Fruit fly (Drosophila melanogaster) whole organism, embryonic: ENCODE results near the gene CG15145.

ENCODE experiments used
- CG10147 ChIP-seq: fragments of 200-800 bp; sonication (Bioruptor generic); optimal IDR thresholded peaks from 2 replicates; lab custom pipeline; 2019; ENCODE audit warnings: missing biosample characterization, mild to moderate bottlenecking, missing genetic modification characterization, moderate library complexity
- CG10366 ChIP-seq: fragments of 200-800 bp; sonication (Bioruptor generic); IDR thresholded peaks from 2 replicates; pipeline ENCODE4 v1.3.6; 2022; ENCODE audit warnings: missing biosample characterization, missing genetic modification characterization
- CG10959 ChIP-seq: fragments of 200-800 bp; sonication (Bioruptor generic); IDR thresholded peaks from 2 replicates; pipeline ENCODE4 v1.3.6; 2022; ENCODE audit warnings: missing biosample characterization, missing genetic modification characterization
- CG10979 ChIP-seq: fragments of 200-800 bp; sonication (Bioruptor generic); optimal IDR thresholded peaks from 2 replicates; lab custom pipeline; 2018; ENCODE audit warnings: missing biosample characterization, mild to moderate bottlenecking, missing genetic modification characterization, moderate library complexity
- CG12391 ChIP-seq: fragments of 200-800 bp; sonication (Bioruptor generic); optimal IDR thresholded peaks from 3 replicates; lab custom pipeline; 2018; ENCODE audit warnings: missing biosample characterization, mild to moderate bottlenecking, missing genetic modification characterization, moderate library complexity
- CG13123 ChIP-seq: fragments of 200-800 bp; sonication (Bioruptor generic); optimal IDR thresholded peaks from 2 replicates; lab custom pipeline; 2016; ENCODE audit warnings: missing biosample characterization, missing genetic modification characterization
- CG1603 ChIP-seq: fragments of 200-800 bp; sonication (Bioruptor generic); optimal IDR thresholded peaks from 2 replicates; lab custom pipeline; 2019; ENCODE audit warnings: missing biosample characterization, mild to moderate bottlenecking, missing genetic modification characterization, moderate library complexity
- CG17186 ChIP-seq: fragments of 200-800 bp; sonication (Bioruptor generic); optimal IDR thresholded peaks from 3 replicates; lab custom pipeline; 2017; ENCODE audit warnings: missing biosample characterization, missing genetic modification reagents, missing genetic modification characterization
- CG17328 ChIP-seq: fragments of 200-800 bp; sonication (Bioruptor generic); IDR thresholded peaks from 2 replicates; pipeline ENCODE4 v1.3.6; 2022; ENCODE audit warnings: missing biosample characterization, missing genetic modification characterization
- CG18764 ChIP-seq: fragments of 200-800 bp; sonication (Bioruptor generic); optimal IDR thresholded peaks from 3 replicates; lab custom pipeline; 2016; ENCODE audit warnings: missing biosample characterization, missing genetic modification characterization
- CG2199 ChIP-seq: fragments of 200-800 bp; sonication (Bioruptor generic); IDR thresholded peaks from 3 replicates; pipeline ENCODE4 v1.3.6; 2022; ENCODE audit warnings: missing biosample characterization, missing genetic modification characterization
- CG30020 ChIP-seq: fragments of 200-800 bp; optimal IDR thresholded peaks from 2 replicates; lab custom pipeline; 2019; ENCODE audit warnings: missing biosample characterization, mild to moderate bottlenecking, missing genetic modification characterization, moderate library complexity
- CG34376 ChIP-seq: fragments of 200-800 bp; sonication (Bioruptor generic); optimal IDR thresholded peaks from 2 replicates; lab custom pipeline; 2018; ENCODE audit warnings: missing biosample characterization, mild to moderate bottlenecking, missing genetic modification characterization
- CG3995 ChIP-seq: fragments of 200-800 bp; sonication (Bioruptor generic); optimal IDR thresholded peaks from 3 replicates; lab custom pipeline; 2016; ENCODE audit warnings: missing biosample characterization, missing genetic modification characterization
- CG7786 ChIP-seq: fragments of 200-800 bp; sonication (Bioruptor generic); optimal IDR thresholded peaks from 2 replicates; lab custom pipeline; 2016; ENCODE audit warnings: missing biosample characterization, missing genetic modification characterization
- CG8359 ChIP-seq: fragments of 200-800 bp; sonication (Bioruptor generic); optimal IDR thresholded peaks from 2 replicates; lab custom pipeline; 2017; ENCODE audit warnings: missing biosample characterization, mild to moderate bottlenecking, missing genetic modification characterization, borderline replicate concordance
- CG9797 ChIP-seq: fragments of 200-800 bp; sonication (Bioruptor generic); optimal IDR thresholded peaks from 3 replicates; lab custom pipeline; 2018; ENCODE audit warnings: missing biosample characterization, mild to moderate bottlenecking, missing genetic modification characterization
- D19A ChIP-seq: fragments of 200-800 bp; optimal IDR thresholded peaks from 3 replicates; lab custom pipeline; 2019; ENCODE audit warnings: missing biosample characterization, mild to moderate bottlenecking, missing genetic modification characterization, moderate library complexity
- Eip74EF ChIP-seq, 2 experiments: fragments of 200-800 bp in 1 of 2; fragments of >200 bp in 1 of 2; sonication (Bioruptor generic) in 1 of 2; optimal IDR thresholded peaks; 2 replicates each; lab custom pipeline; 2017 to 2019; ENCODE audit warnings: missing biosample characterization in 2 of 2, missing genetic modification characterization in 2 of 2, mild to moderate bottlenecking in 1 of 2, moderate library complexity in 1 of 2
- Gug ChIP-seq: fragments of 200-800 bp; sonication (Bioruptor generic); IDR thresholded peaks from 4 replicates; pipeline ENCODE4 v1.3.6; 2022; ENCODE audit warnings: missing biosample characterization, missing genetic modification characterization
- H2.0 ChIP-seq: fragments of 200-800 bp; sonication (Bioruptor generic); IDR thresholded peaks from 2 replicates; pipeline ENCODE4 v1.3.6; 2022; ENCODE audit warnings: missing biosample characterization, missing genetic modification characterization
- Hr39 ChIP-seq: fragments of >200 bp; optimal IDR thresholded peaks from 2 replicates; lab custom pipeline; 2017
- Mrtf ChIP-seq: fragments of 200-800 bp; sonication (Bioruptor generic); IDR thresholded peaks from 3 replicates; pipeline ENCODE4 v1.3.6; 2022; ENCODE audit warnings: missing biosample characterization, missing genetic modification characterization
- Oaz ChIP-seq: fragments of 200-800 bp; sonication (Bioruptor generic); IDR thresholded peaks from 2 replicates; pipeline ENCODE4 v1.3.6; 2022; ENCODE audit warnings: missing biosample characterization, missing genetic modification characterization
- Optix ChIP-seq: fragments of 200-800 bp; sonication (Bioruptor generic); IDR thresholded peaks from 3 replicates; pipeline ENCODE4 v1.3.6; 2022; ENCODE audit warnings: missing biosample characterization, missing genetic modification characterization
- Ravus ChIP-seq: fragments of 200-800 bp; sonication (Bioruptor generic); IDR thresholded peaks from 2 replicates; pipeline ENCODE4 v1.3.6; 2022; ENCODE audit warnings: missing biosample characterization, missing genetic modification characterization
- Taf1 ChIP-seq: fragments of 200-800 bp; sonication (Bioruptor generic); IDR thresholded peaks from 2 replicates; pipeline ENCODE4 v1.3.6; 2022; ENCODE audit warnings: missing biosample characterization, missing genetic modification characterization
- Tbp ChIP-seq: fragments of >200 bp; optimal IDR thresholded peaks from 2 replicates; lab custom pipeline; 2018; ENCODE audit warnings: missing biosample characterization, missing genetic modification characterization
- ap ChIP-seq: fragments of 200-800 bp; sonication (Bioruptor generic); IDR thresholded peaks from 2 replicates; pipeline ENCODE4 v1.3.6; 2022; ENCODE audit warnings: missing biosample characterization, missing genetic modification characterization
- ash1 ChIP-seq: fragments of 200-800 bp; sonication (Bioruptor generic); optimal IDR thresholded peaks from 2 replicates; lab custom pipeline; 2018; ENCODE audit warnings: missing biosample characterization, mild to moderate bottlenecking, missing genetic modification characterization
- cad ChIP-seq: fragments of >200 bp; optimal IDR thresholded peaks from 2 replicates; lab custom pipeline; 2017; ENCODE audit warnings: missing biosample characterization, missing genetic modification characterization
- emc ChIP-seq: fragments of 200-800 bp; sonication (Bioruptor generic); optimal IDR thresholded peaks from 2 replicates; lab custom pipeline; 2016; ENCODE audit warnings: missing biosample characterization, missing genetic modification characterization
- ftz-f1 ChIP-seq: fragments of 200-800 bp; sonication (Bioruptor generic); optimal IDR thresholded peaks from 2 replicates; lab custom pipeline; 2016; ENCODE audit warnings: missing biosample characterization, missing genetic modification characterization
- gro ChIP-seq: fragments of 200-800 bp; sonication (Bioruptor generic); optimal IDR thresholded peaks from 2 replicates; lab custom pipeline; 2016; ENCODE audit warnings: missing biosample characterization, missing genetic modification characterization
- h ChIP-seq: fragments of >200 bp; optimal IDR thresholded peaks from 2 replicates; lab custom pipeline; 2017
- hbn ChIP-seq: fragments of 200-800 bp; sonication (Bioruptor generic); IDR thresholded peaks from 2 replicates; pipeline ENCODE4 v1.3.6; 2022; ENCODE audit warnings: missing biosample characterization, missing genetic modification characterization; ENCODE audit not compliant: partially characterized antibody
- kay ChIP-seq: fragments of 200-800 bp; sonication (Bioruptor generic); optimal IDR thresholded peaks from 2 replicates; lab custom pipeline; 2016; ENCODE audit warnings: missing biosample characterization, missing genetic modification characterization
- lbe ChIP-seq: fragments of 200-800 bp; sonication (Bioruptor generic); optimal IDR thresholded peaks from 2 replicates; lab custom pipeline; 2016; ENCODE audit warnings: missing biosample characterization, mild to moderate bottlenecking, missing genetic modification characterization
- lilli ChIP-seq: fragments of 200-800 bp; sonication (Bioruptor generic); optimal IDR thresholded peaks from 3 replicates; lab custom pipeline; 2016; ENCODE audit warnings: missing biosample characterization, missing genetic modification characterization
- mirr ChIP-seq: fragments of 200-800 bp; sonication (Bioruptor generic); optimal IDR thresholded peaks from 3 replicates; lab custom pipeline; 2018; ENCODE audit warnings: missing biosample characterization, mild to moderate bottlenecking, missing genetic modification characterization
- nerfin-1 ChIP-seq: fragments of 200-800 bp; sonication (Bioruptor generic); optimal IDR thresholded peaks from 3 replicates; lab custom pipeline; 2019; ENCODE audit warnings: missing biosample characterization, mild to moderate bottlenecking, missing genetic modification characterization, moderate library complexity
- nmo ChIP-seq: fragments of 200-800 bp; sonication (Bioruptor generic); optimal IDR thresholded peaks from 2 replicates; lab custom pipeline; 2018; ENCODE audit warnings: missing biosample characterization, mild to moderate bottlenecking, missing genetic modification characterization, moderate library complexity
- pb ChIP-seq: fragments of 200-800 bp; sonication (Bioruptor generic); optimal IDR thresholded peaks from 3 replicates; lab custom pipeline; 2016; ENCODE audit warnings: missing biosample characterization, missing genetic modification characterization
- psq ChIP-seq: fragments of 200-800 bp; sonication (Bioruptor generic); optimal IDR thresholded peaks from 2 replicates; lab custom pipeline; 2017; ENCODE audit warnings: missing biosample characterization, missing genetic modification characterization
- salm ChIP-seq: fragments of 200-800 bp; sonication (Bioruptor generic); optimal IDR thresholded peaks from 2 replicates; lab custom pipeline; 2018; ENCODE audit warnings: missing biosample characterization, mild to moderate bottlenecking, missing genetic modification characterization
- sens ChIP-seq: fragments of 200-800 bp; sonication (Bioruptor generic); peaks from one replicate; lab custom pipeline; 2016; ENCODE audit warnings: missing biosample characterization, missing genetic modification characterization
- tll ChIP-seq, 2 experiments: fragments of 200-800 bp in 1 of 2; fragments of >200 bp in 1 of 2; sonication (Bioruptor generic) in 1 of 2; optimal IDR thresholded peaks; 2 replicates each; lab custom pipeline; 2017 to 2019; ENCODE audit warnings: missing biosample characterization in 2 of 2, missing genetic modification characterization in 2 of 2, mild to moderate bottlenecking in 1 of 2, moderate library complexity in 1 of 2
- trem ChIP-seq: fragments of 200-800 bp; optimal IDR thresholded peaks from 3 replicates; lab custom pipeline; 2019; ENCODE audit warnings: missing biosample characterization, mild to moderate bottlenecking, missing genetic modification characterization, moderate library complexity
- vnd ChIP-seq: fragments of 200-800 bp; sonication (Bioruptor generic); IDR thresholded peaks from 3 replicates; pipeline ENCODE4 v1.3.6; 2022; ENCODE audit warnings: missing biosample characterization, missing genetic modification characterization; ENCODE audit not compliant: partially characterized antibody
- wek ChIP-seq: fragments of 200-800 bp; sonication (Bioruptor generic); optimal IDR thresholded peaks from 3 replicates; lab custom pipeline; 2018; ENCODE audit warnings: missing biosample characterization, mild to moderate bottlenecking, missing genetic modification characterization, moderate library complexity
- zen2 ChIP-seq: fragments of 200-800 bp; sonication (Bioruptor generic); IDR thresholded peaks from 3 replicates; pipeline ENCODE4 v1.3.6; 2022; ENCODE audit warnings: missing biosample characterization, missing genetic modification characterization; ENCODE audit not compliant: partially characterized antibody
- zf30C ChIP-seq: fragments of 200-800 bp; sonication (Bioruptor generic); optimal IDR thresholded peaks from 3 replicates; lab custom pipeline; 2018; ENCODE audit warnings: missing biosample characterization, mild to moderate bottlenecking, missing genetic modification characterization

CG15145 gene

DNA sequence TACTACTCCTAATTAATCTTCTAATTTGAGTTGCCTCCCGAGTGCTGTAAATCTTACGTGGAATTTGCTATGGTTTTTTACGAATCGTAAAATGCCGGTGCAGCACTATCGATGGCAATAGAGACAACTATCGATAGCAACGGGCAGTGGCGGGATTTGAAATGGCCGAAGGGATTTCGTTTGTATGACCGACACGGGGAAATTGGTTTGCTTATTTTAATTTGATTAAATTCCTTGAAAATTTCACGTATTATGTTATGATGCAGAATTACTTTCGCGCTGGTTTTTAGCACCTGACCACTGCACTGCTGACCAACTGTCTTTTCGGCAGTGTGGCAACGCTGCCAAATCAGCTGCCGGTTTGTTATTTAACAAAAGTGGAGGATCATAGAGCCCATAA is 47.9 kb downstream of the CG15145 start, which contains the start of the genes GCS2beta and CG5131 (continued):
- TF ChIP-seq CG9797 (peak; percentile 61), D19A (tag; lab: Kevin White, UChicago) (no peak), zf30C (no peak), CG10959 (GFP tag; lab: Robert Waterston, UW) (peak; percentile 67), nmo (GFP tag; lab: Kevin White, UChicago) (peak; percentile 96), cad (peak; percentile 23), wek (peak; percentile 72), sens (GFP tag; lab: Kevin White, UChicago) (peak; percentile 99), CG18764 (GFP tag; lab: Kevin White, UChicago) (peak; percentile 91), tll (GFP tag; optimal IDR thresholded peaks at IDR 0.05; lab: Kevin White, UChicago) (no peak), CG17186 (peak; percentile 90), mirr (GFP tag; lab: Kevin White, UChicago) (peak; percentile 76), CG1603 (tag; lab: Kevin White, UChicago) (peak; percentile 97), CG3995 (GFP tag; lab: Kevin White, UChicago) (peak; percentile 71), zen2 (GFP tag; lab: Robert Waterston, UW) (peak; percentile 74; the same call in 2 of the 3 replicates), Optix (GFP tag; lab: Robert Waterston, UW) (peak; percentile 94), Ravus (GFP tag; lab: Robert Waterston, UW) (peak; percentile 75), ftz-f1 (GFP tag; lab: Kevin White, UChicago) (peak; percentile 58), Gug (GFP tag; lab: Robert Waterston, UW) (peak; percentile 97), psq (GFP tag; lab: Kevin White, UChicago) (peak; percentile 50), Eip74EF (GFP tag; optimal IDR thresholded peaks at IDR 0.05; lab: Kevin White, UChicago) (peak in 1 of 2 experiments; percentile 39), kay (GFP tag; lab: Kevin White, UChicago) (peak; percentile 91), lilli (GFP tag; lab: Kevin White, UChicago) (peak; percentile 98), Taf1 (peak; percentile 93), gro (peak; percentile 97), CG10366 (GFP tag; lab: Robert Waterston, UW) (peak; percentile 93), CG34376 (GFP tag; lab: Kevin White, UChicago) (peak; percentile 60), CG2199 (GFP tag; lab: Robert Waterston, UW) (peak; percentile 86), CG10147 (GFP tag; lab: Kevin White, UChicago) (peak; percentile 85), CG12391 (tag; lab: Kevin White, UChicago) (peak; percentile 91), Hr39 (lab: Kevin White, UChicago) (no peak), emc (peak; percentile 92), ap (GFP tag; lab: Robert Waterston, UW) (peak; percentile 85), Mrtf (GFP tag; lab: Robert Waterston, UW) (peak; percentile 85), CG7786 (GFP tag; lab: Kevin White, UChicago) (peak; percentile 98), Oaz (peak; percentile 88), Tbp (GFP tag; lab: Kevin White, UChicago) (no peak), CG13123 (peak; percentile 88), CG10979 (peak; percentile 78), pb (peak; percentile 89), H2.0 (GFP tag; lab: Robert Waterston, UW) (peak; percentile 93), h (no peak), CG8359 (GFP tag; lab: Kevin White, UChicago) (peak; percentile 42), CG30020 (tag; lab: Kevin White, UChicago) (peak; percentile 66), nerfin-1 (tag; lab: Kevin White, UChicago) (peak; percentile 95), salm (tag; lab: Kevin White, UChicago) (peak; percentile 61), hbn (GFP tag; lab: Robert Waterston, UW) (peak; percentile 91), lbe (GFP tag; lab: Kevin White, UChicago) (no peak), CG17328 (peak; percentile 90), trem (tag; lab: Kevin White, UChicago) (peak; percentile 90), ash1 (no peak), vnd (GFP tag; lab: Robert Waterston, UW) (peak; percentile 89)
